Worm (Caenorhabditis elegans): ENCODE data around the gene srh-291.

Gene srh-291

DNA sequence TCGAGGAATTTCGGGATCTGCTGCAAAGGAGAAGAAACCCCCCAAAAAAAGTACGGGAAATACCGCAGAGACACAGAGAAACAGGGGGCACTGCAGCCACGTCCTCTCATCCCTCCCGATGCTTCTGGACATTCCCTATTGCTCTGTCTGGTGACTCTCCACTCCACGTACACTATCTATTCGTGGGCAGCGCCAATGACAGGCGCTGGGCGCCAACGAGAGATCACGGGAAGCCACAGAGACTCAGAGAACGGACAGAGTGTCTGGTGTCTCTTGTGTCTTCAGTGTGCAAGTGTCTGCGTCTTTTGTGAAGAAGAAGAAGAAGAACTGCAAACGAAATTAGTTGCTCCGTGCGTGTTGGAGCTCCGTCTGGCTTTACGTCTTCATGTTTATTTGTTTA lies 52.5 kb downstream of the srh-291 start (continued):
- TF ChIP-seq elt-2 (tag; optimal IDR thresholded peaks at IDR 0.05) (no peak), unc-86 (tag; optimal IDR thresholded peaks at IDR 0.05) (peak; percentile 16), T23F11.4 (GFP tag; optimal IDR thresholded peaks at IDR 0.05) (no peak), hlh-13 (GFP tag; optimal IDR thresholded peaks at IDR 0.05) (no peak), hlh-6 (tag; optimal IDR thresholded peaks at IDR 0.05) (peak; percentile 47), madf-2 (tag; optimal IDR thresholded peaks at IDR 0.05) (no peak), pax-1 (tag; optimal IDR thresholded peaks at IDR 0.05) (no peak), ceh-2 (tag; optimal IDR thresholded peaks at IDR 0.05) (no peak), dve-1 (tag; optimal IDR thresholded peaks at IDR 0.05) (peak; percentile 57), ceh-48 (tag; optimal IDR thresholded peaks at IDR 0.05) (no peak), nhr-232 (tag; optimal IDR thresholded peaks at IDR 0.05) (no peak), sox-2 (GFP tag; IDR thresholded peaks at IDR 0.05) (no peak), ttx-3 (tag; optimal IDR thresholded peaks at IDR 0.05) (no peak), Y22D7AL.16 (tag; optimal IDR thresholded peaks at IDR 0.05) (no peak), C38D4.7 (GFP tag; optimal IDR thresholded peaks at IDR 0.05) (no peak), K02D7.2 (tag; optimal IDR thresholded peaks at IDR 0.05) (no peak), rnt-1 (tag; optimal IDR thresholded peaks at IDR 0.05) (peak; percentile 58), ztf-16 (tag; optimal IDR thresholded peaks at IDR 0.05) (no peak), ama-1 (optimal IDR thresholded peaks at IDR 0.05) (no peak), ceh-31 (tag; optimal IDR thresholded peaks at IDR 0.05) (peak; percentile 83), gmeb-2 (tag; optimal IDR thresholded peaks at IDR 0.05) (no peak), ceh-30 (tag; optimal IDR thresholded peaks at IDR 0.05) (no peak), eyg-1 (tag; optimal IDR thresholded peaks at IDR 0.05) (no peak), ceh-19 (GFP tag; optimal IDR thresholded peaks at IDR 0.05) (peak; percentile 23), pqm-1 (tag; optimal IDR thresholded peaks at IDR 0.05) (no peak), mec-3 (tag; optimal IDR thresholded peaks at IDR 0.05; ENCODE audit: borderline replicate concordance) (no peak), pag-3 (tag; optimal IDR thresholded peaks at IDR 0.05; ENCODE audit: borderline replicate concordance) (peak; percentile 67), npax-4 (tag; optimal IDR thresholded peaks at IDR 0.05) (no peak), ceh-22 (tag; optimal IDR thresholded peaks at IDR 0.05) (no peak), K09A11.1 (tag; optimal IDR thresholded peaks at IDR 0.05; ENCODE audit: insufficient read depth) (no peak), odd-2 (tag; optimal IDR thresholded peaks at IDR 0.05) (no peak), unc-3 (GFP tag; conservative IDR thresholded peaks at IDR 0.05) (no peak), unc-3 (tag; optimal IDR thresholded peaks at IDR 0.05) (no peak), nfya-1 (tag; optimal IDR thresholded peaks at IDR 0.05) (peak; percentile 98), C08G9.2 (tag; optimal IDR thresholded peaks at IDR 0.05) (peak; percentile 34), ceh-45 (GFP tag; IDR thresholded peaks at IDR 0.05) (no peak), che-1 (tag; optimal IDR thresholded peaks at IDR 0.05) (no peak)
